Fruit fly (Drosophila melanogaster): Measurements from ENCODE around the gene CG14442.

CG14442 gene

DNA sequence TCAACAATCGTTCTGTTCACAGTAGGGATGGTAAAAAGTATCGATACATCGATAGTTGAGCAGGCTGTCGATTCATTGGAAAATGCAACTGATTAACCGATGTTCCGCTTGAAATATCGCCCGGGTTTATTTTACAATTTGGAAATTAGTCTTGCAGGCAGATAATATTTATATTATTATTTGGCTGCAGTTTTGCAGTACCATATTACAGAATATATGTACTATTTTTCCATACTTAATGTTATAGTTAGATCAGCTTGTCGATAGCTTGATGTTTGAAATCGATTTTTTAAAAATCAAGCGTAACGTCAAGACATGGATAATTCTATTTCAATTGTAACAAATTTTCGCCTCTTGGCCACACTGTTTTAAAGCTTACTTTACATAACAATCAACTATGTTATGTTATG is at the start of gene CG14442:
Gene CG14442 (minus strand): TSS at position 29 of the 410 bp plus-strand sequence.
- TF ChIP-seq bab1 (GFP tag; optimal IDR thresholded peaks at IDR 0.05) (peak; percentile 69), Crg-1 (GFP tag; optimal IDR thresholded peaks at IDR 0.05) (peak; percentile 62), kay (GFP tag; ENCODE audit: borderline replicate concordance) (no peak), toe (GFP tag; optimal IDR thresholded peaks at IDR 0.05) (no peak), CG33017 (tag; optimal IDR thresholded peaks at IDR 0.05) (peak; percentile 30), CG11617 (GFP tag; optimal IDR thresholded peaks at IDR 0.05) (peak; percentile 65), CG7101 (tag; optimal IDR thresholded peaks at IDR 0.05) (peak; percentile 76), CG1620 (GFP tag; optimal IDR thresholded peaks at IDR 0.05) (peak; percentile 70), Mnt (GFP tag; optimal IDR thresholded peaks at IDR 0.05) (peak; percentile 59), tj (GFP tag; optimal IDR thresholded peaks at IDR 0.05) (no peak), cic (GFP tag; optimal IDR thresholded peaks at IDR 0.05) (no peak), ovo (GFP tag; optimal IDR thresholded peaks at IDR 0.05) (peak; percentile 28), Hr96 (GFP tag; optimal IDR thresholded peaks at IDR 0.05) (no peak), Clk (GFP tag; optimal IDR thresholded peaks at IDR 0.05) (no peak), CG12768 (GFP tag; optimal IDR thresholded peaks at IDR 0.05) (no peak), CG7045 (GFP tag; optimal IDR thresholded peaks at IDR 0.05) (no peak), cnc (optimal IDR thresholded peaks at IDR 0.05) (no peak), pad (GFP tag; optimal IDR thresholded peaks at IDR 0.05) (peak; percentile 41), CG5204 (GFP tag; optimal IDR thresholded peaks at IDR 0.05) (no peak), CG14711 (tag; optimal IDR thresholded peaks at IDR 0.05) (peak; percentile 68)

DNA sequence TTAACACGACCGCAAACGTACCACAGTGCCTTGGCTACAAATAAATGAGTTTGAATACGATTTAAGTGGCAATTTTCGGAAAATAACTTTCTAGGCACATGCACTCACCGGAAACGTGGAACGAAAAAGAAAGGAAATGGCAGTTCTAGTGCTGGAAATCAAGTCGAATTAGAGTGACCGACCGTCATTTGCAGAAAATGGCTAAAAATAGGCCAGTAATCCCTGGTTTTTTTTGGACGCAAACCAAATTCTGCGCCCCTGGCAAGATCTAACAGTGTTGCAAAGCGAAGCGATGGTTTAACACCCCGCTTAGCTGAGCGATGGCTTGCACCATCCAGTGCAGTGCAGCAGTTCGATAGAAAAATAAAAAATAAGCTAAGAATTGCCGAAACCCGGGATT is 49.3 kb upstream of the CG14442 start, which contains the start of gene RpL17:
Gene RpL17 (minus strand): TSS at position 151 of the 400 bp plus-strand sequence.
- TF ChIP-seq Mnt (GFP tag; optimal IDR thresholded peaks at IDR 0.05) (peak; percentile 97), CG12768 (GFP tag; optimal IDR thresholded peaks at IDR 0.05) (peak; percentile 10), cnc (optimal IDR thresholded peaks at IDR 0.05) (no peak), cic (GFP tag; optimal IDR thresholded peaks at IDR 0.05) (peak; percentile 59), Hr96 (GFP tag; optimal IDR thresholded peaks at IDR 0.05) (peak; percentile 92), kay (GFP tag; ENCODE audit: borderline replicate concordance) (no peak), bab1 (GFP tag; optimal IDR thresholded peaks at IDR 0.05) (peak; percentile 94), CG5204 (GFP tag; optimal IDR thresholded peaks at IDR 0.05) (peak; percentile 52), CG11617 (GFP tag; optimal IDR thresholded peaks at IDR 0.05) (peak; percentile 91), CG1620 (GFP tag; optimal IDR thresholded peaks at IDR 0.05) (peak; percentile 92), CG7045 (GFP tag; optimal IDR thresholded peaks at IDR 0.05) (peak; percentile 37), CG7101 (tag; optimal IDR thresholded peaks at IDR 0.05) (peak; percentile 95), Crg-1 (GFP tag; optimal IDR thresholded peaks at IDR 0.05) (peak; percentile 97), toe (GFP tag; optimal IDR thresholded peaks at IDR 0.05) (peak; percentile 46), CG14711 (tag; optimal IDR thresholded peaks at IDR 0.05) (peak; percentile 73), tj (GFP tag; optimal IDR thresholded peaks at IDR 0.05) (peak; percentile 78), Clk (GFP tag; optimal IDR thresholded peaks at IDR 0.05) (peak; percentile 45), pad (GFP tag; optimal IDR thresholded peaks at IDR 0.05) (peak; percentile 78), CG33017 (tag; optimal IDR thresholded peaks at IDR 0.05) (peak; percentile 72), ovo (GFP tag; optimal IDR thresholded peaks at IDR 0.05) (peak; percentile 96)

DNA sequence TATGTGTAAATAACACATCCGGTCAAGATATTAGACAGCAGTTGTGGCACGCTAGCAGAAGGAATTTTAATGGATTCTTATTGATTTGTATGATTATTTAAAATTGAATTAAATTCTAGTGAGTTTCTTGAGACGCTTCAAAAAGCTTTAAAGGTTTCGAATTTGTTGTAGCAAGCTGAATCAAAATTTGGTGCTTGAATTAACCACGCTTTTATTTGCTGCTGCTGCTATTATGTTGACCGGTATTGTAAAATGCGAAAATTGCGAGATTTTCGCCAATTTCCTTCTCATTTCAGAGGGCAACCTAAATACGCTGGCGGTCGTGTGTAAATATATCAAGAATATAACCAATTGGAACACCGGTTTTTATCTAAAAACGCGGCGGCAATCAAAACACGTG is 48.4 kb upstream of the CG14442 start:
- TF ChIP-seq cic (GFP tag; optimal IDR thresholded peaks at IDR 0.05) (no peak), Mnt (GFP tag; optimal IDR thresholded peaks at IDR 0.05) (peak; percentile 65)

DNA sequence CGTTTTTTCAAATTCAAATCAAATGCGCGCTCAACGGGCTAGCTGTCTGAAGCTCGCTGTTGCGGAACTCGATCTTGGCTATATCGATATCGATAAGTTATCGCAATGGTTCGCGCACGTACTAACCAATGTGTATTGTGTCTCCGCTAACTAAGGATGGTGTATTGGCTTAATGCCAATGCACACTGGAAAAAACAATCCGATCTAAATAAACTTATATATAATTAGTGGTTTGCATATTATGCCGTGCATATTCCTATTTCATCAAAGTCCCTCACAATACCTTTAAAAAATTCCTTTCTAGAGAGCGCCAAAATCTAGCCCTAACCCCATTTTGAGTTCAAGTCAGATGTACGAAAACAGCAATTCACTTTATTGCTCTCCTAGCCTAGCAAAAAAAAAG is 46.4 kb upstream of the CG14442 start:
- TF ChIP-seq cnc (optimal IDR thresholded peaks at IDR 0.05) (no peak), CG11617 (GFP tag; optimal IDR thresholded peaks at IDR 0.05) (peak; percentile 35), CG33017 (tag; optimal IDR thresholded peaks at IDR 0.05) (no peak), CG14711 (tag; optimal IDR thresholded peaks at IDR 0.05) (peak; percentile 30), Clk (GFP tag; optimal IDR thresholded peaks at IDR 0.05) (no peak), toe (GFP tag; optimal IDR thresholded peaks at IDR 0.05) (peak; percentile 15), pad (GFP tag; optimal IDR thresholded peaks at IDR 0.05) (no peak), tj (GFP tag; optimal IDR thresholded peaks at IDR 0.05) (no peak), CG7045 (GFP tag; optimal IDR thresholded peaks at IDR 0.05) (no peak), Crg-1 (GFP tag; optimal IDR thresholded peaks at IDR 0.05) (no peak), bab1 (GFP tag; optimal IDR thresholded peaks at IDR 0.05) (peak; percentile 81), CG1620 (GFP tag; optimal IDR thresholded peaks at IDR 0.05) (peak; percentile 16), Hr96 (GFP tag; optimal IDR thresholded peaks at IDR 0.05) (peak; percentile 0), CG5204 (GFP tag; optimal IDR thresholded peaks at IDR 0.05) (peak; percentile 14), Mnt (GFP tag; optimal IDR thresholded peaks at IDR 0.05) (peak; percentile 42), ovo (GFP tag; optimal IDR thresholded peaks at IDR 0.05) (no peak), kay (GFP tag; ENCODE audit: borderline replicate concordance) (no peak), CG12768 (GFP tag; optimal IDR thresholded peaks at IDR 0.05) (no peak), CG7101 (tag; optimal IDR thresholded peaks at IDR 0.05) (peak; percentile 35), cic (GFP tag; optimal IDR thresholded peaks at IDR 0.05) (no peak)

DNA sequence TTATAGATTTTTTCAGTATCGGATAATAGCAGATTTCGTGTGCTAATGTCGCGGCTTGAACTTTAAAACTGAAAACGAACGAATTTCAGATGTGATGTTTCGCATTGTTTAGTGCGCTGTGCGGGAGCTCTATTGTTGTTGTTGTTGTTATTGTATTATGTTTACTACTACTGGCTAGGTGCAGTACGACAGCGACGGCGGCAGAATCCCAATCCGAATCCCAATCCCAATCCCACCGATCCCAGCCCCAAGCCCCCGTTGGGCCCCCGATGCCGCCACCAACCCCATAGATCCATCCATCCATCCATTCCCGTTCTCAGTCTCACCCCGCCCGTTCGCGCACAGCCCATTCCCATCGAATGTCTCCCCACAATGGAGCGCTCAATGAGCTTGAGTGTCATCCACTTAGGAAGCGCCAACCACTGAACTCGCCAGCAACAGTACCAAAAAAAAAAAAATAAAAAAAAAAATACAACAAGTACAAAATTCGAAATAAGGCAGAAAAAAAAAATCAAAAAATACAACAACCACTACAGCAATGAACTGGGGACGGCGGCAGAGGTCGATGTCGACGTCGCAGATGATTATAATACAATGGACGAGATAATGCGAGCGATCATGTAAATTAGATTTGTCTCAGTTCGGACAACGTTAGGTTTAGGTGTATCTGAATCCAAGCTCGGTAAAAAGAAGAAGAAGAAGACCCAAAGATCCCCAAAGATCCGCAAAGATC is 45.3 kb upstream of the CG14442 start, which contains the start of gene CG3168:
Gene CG3168 (minus strand): TSS at position 51 of the 733 bp plus-strand sequence.
- TF ChIP-seq CG7101 (tag; optimal IDR thresholded peaks at IDR 0.05) (no peak), CG12768 (GFP tag; optimal IDR thresholded peaks at IDR 0.05) (no peak), Hr96 (GFP tag; optimal IDR thresholded peaks at IDR 0.05) (no peak), CG7045 (GFP tag; optimal IDR thresholded peaks at IDR 0.05) (no peak), Clk (GFP tag; optimal IDR thresholded peaks at IDR 0.05) (no peak), Crg-1 (GFP tag; optimal IDR thresholded peaks at IDR 0.05) (no peak), Mnt (GFP tag; optimal IDR thresholded peaks at IDR 0.05) (no peak), ovo (GFP tag; optimal IDR thresholded peaks at IDR 0.05) (no peak), tj (GFP tag; optimal IDR thresholded peaks at IDR 0.05) (no peak), CG5204 (GFP tag; optimal IDR thresholded peaks at IDR 0.05) (no peak), bab1 (GFP tag; optimal IDR thresholded peaks at IDR 0.05) (no peak), kay (GFP tag; ENCODE audit: borderline replicate concordance) (no peak), cnc (optimal IDR thresholded peaks at IDR 0.05) (no peak)

All from whole organism, adult.